Worm (Caenorhabditis elegans) whole organism, L1 larva: ENCODE measurements around the gene clec-32.
A peak's percentile ranks its signal among the peaks of the same experiment; 100 is the strongest.

ENCODE experiments used
- Y116A8C.19 ChIP-seq: sonication (generic microtip); optimal IDR thresholded peaks from 2 replicates; lab custom pipeline; 2016; ENCODE audit warnings: missing compliant biosample characterization, missing genetic modification characterization, borderline replicate concordance
- aha-1 ChIP-seq: fragments of 150-350 bp; optimal IDR thresholded peaks from 2 replicates; lab custom pipeline; 2014; ENCODE audit warnings: missing biosample characterization, missing genetic modification characterization
- ceh-8 ChIP-seq: fragments of 200-800 bp; sonication (Bioruptor generic); optimal IDR thresholded peaks from 2 replicates; lab custom pipeline; 2018; ENCODE audit warnings: mild to moderate bottlenecking, missing genetic modification characterization, moderate library complexity, missing compliant biosample characterization
- ceh-82 ChIP-seq, 3 experiments: fragments of 150-350 bp in 1 of 3; sonication (generic microtip) in 2 of 3; optimal IDR thresholded peaks; 2 replicates each; lab custom pipeline; 2014 to 2017; ENCODE audit warnings: missing biosample characterization in 3 of 3, missing genetic modification characterization in 3 of 3
- ces-1 ChIP-seq: fragments of 150-350 bp; optimal IDR thresholded peaks from 2 replicates; lab custom pipeline; 2014; ENCODE audit warnings: missing biosample characterization, missing genetic modification reagents, missing genetic modification characterization
- egl-13 ChIP-seq: sonication (generic microtip); optimal IDR thresholded peaks from 2 replicates; lab custom pipeline; 2016; ENCODE audit warnings: missing genotype, missing genetic modification reagents, missing genetic modification characterization, missing compliant biosample characterization
- fkh-10 ChIP-seq: sonication (generic microtip); optimal IDR thresholded peaks from 2 replicates; lab custom pipeline; 2017; ENCODE audit warnings: missing biosample characterization, missing genetic modification reagents, missing genetic modification characterization
- fkh-4 ChIP-seq: sonication (generic microtip); optimal IDR thresholded peaks from 2 replicates; lab custom pipeline; 2016; ENCODE audit warnings: missing compliant biosample characterization, missing genetic modification characterization, borderline replicate concordance
- fos-1 ChIP-seq: fragments of 150-350 bp; optimal IDR thresholded peaks from 2 replicates; lab custom pipeline; 2014; ENCODE audit warnings: missing biosample characterization, missing genetic modification characterization
- grh-1 ChIP-seq: fragments of 200-800 bp; sonication (Bioruptor generic); IDR thresholded peaks from 2 replicates; pipeline ENCODE4 v1.3.6; 2022; ENCODE audit warnings: missing genetic modification reagents, missing genetic modification characterization, missing compliant biosample characterization
- hlh-4 ChIP-seq: sonication (generic microtip); optimal IDR thresholded peaks from 2 replicates; lab custom pipeline; 2016; ENCODE audit warnings: mild to moderate bottlenecking, missing genetic modification characterization, missing compliant biosample characterization
- hpl-2 ChIP-seq: fragments of 150-350 bp; optimal IDR thresholded peaks from 2 replicates; lab custom pipeline; 2014; ENCODE audit warnings: missing biosample characterization, missing genetic modification reagents, missing genetic modification characterization
- irx-1 ChIP-seq: sonication (generic microtip); optimal IDR thresholded peaks from 2 replicates; lab custom pipeline; 2016; ENCODE audit warnings: missing genetic modification characterization, missing compliant biosample characterization
- isw-1 ChIP-seq: fragments of 200-800 bp; sonication (Bioruptor generic); IDR thresholded peaks from 2 replicates; pipeline ENCODE4 v1.3.6; 2022; ENCODE audit warnings: missing genetic modification characterization, missing compliant biosample characterization
- lin-13 ChIP-seq: fragments of 150-350 bp; optimal IDR thresholded peaks from 2 replicates; lab custom pipeline; 2014; ENCODE audit warnings: missing biosample characterization, missing genetic modification reagents, missing genetic modification characterization
- lin-35 ChIP-seq, 2 experiments: fragments of 150-350 bp; optimal IDR thresholded peaks; 2 replicates each; lab custom pipeline; 2014; ENCODE audit warnings: missing biosample characterization in 2 of 2, missing genetic modification characterization in 2 of 2, missing genetic modification reagents in 2 of 2
- mab-9 ChIP-seq: fragments of 200-800 bp; sonication (Bioruptor generic); IDR thresholded peaks from 2 replicates; pipeline ENCODE4 v1.3.6; 2022; ENCODE audit warnings: missing genetic modification reagents, missing genetic modification characterization, missing compliant biosample characterization
- mef-2 ChIP-seq: fragments of 150-350 bp; optimal IDR thresholded peaks from 2 replicates; lab custom pipeline; 2014; ENCODE audit warnings: missing biosample characterization, missing genetic modification characterization
- mep-1 ChIP-seq: fragments of 150-350 bp; optimal IDR thresholded peaks from 2 replicates; lab custom pipeline; 2014; ENCODE audit warnings: missing biosample characterization, missing genetic modification characterization
- nhr-20 ChIP-seq: sonication (generic microtip); optimal IDR thresholded peaks from 2 replicates; lab custom pipeline; 2016; ENCODE audit warnings: mild to moderate bottlenecking, missing genetic modification characterization, missing compliant biosample characterization
- nhr-71 ChIP-seq: sonication (generic microtip); optimal IDR thresholded peaks from 2 replicates; lab custom pipeline; 2016; ENCODE audit warnings: mild to moderate bottlenecking, missing genetic modification characterization, moderate library complexity, missing compliant biosample characterization
- nhr-77 ChIP-seq: fragments of 150-350 bp; optimal IDR thresholded peaks from 2 replicates; lab custom pipeline; 2014; ENCODE audit warnings: missing biosample characterization, missing genetic modification characterization
- nhr-84 ChIP-seq: sonication (generic microtip); optimal IDR thresholded peaks from 2 replicates; lab custom pipeline; 2017; ENCODE audit warnings: missing biosample characterization, missing genetic modification characterization
- nhr-85 ChIP-seq: sonication (generic microtip); peaks from one replicate; lab custom pipeline; 2016; ENCODE audit warnings: missing genetic modification characterization, inconsistent platforms, missing compliant biosample characterization
- skn-1 ChIP-seq: fragments of 150-350 bp; optimal IDR thresholded peaks from 2 replicates; lab custom pipeline; 2014; ENCODE audit warnings: missing biosample characterization, missing genetic modification characterization
- sox-4 ChIP-seq: sonication (generic microtip); optimal IDR thresholded peaks from 2 replicates; lab custom pipeline; 2016; ENCODE audit warnings: missing genetic modification characterization, missing compliant biosample characterization
- swsn-7 ChIP-seq: sonication (generic microtip); optimal IDR thresholded peaks from 2 replicates; lab custom pipeline; 2016; ENCODE audit warnings: missing genetic modification characterization, missing compliant biosample characterization
- tlp-1 ChIP-seq: fragments of 150-350 bp; optimal IDR thresholded peaks from 2 replicates; lab custom pipeline; 2014; ENCODE audit warnings: missing biosample characterization, missing genetic modification characterization
- zag-1 ChIP-seq: fragments of 150-350 bp; optimal IDR thresholded peaks from 2 replicates; lab custom pipeline; 2014; ENCODE audit warnings: missing biosample characterization, missing genetic modification characterization
- zip-4 ChIP-seq: fragments of 200-800 bp; sonication (Bioruptor generic); optimal IDR thresholded peaks from 2 replicates; lab custom pipeline; 2018; ENCODE audit warnings: mild to moderate bottlenecking, missing genetic modification characterization, moderate library complexity, missing compliant biosample characterization

Gene clec-32

ce11 chrV:16902726-16903125 lies 41.1 kb upstream of the clec-32 start, which contains the start of gene srd-68:
Gene srd-68 (minus strand): TSS chrV:16902826.
- TF ChIP-seq nhr-85 (tag; lab: Kevin White, UChicago) (no peak), lin-13 (GFP tag; lab: Kevin White, UChicago) (no peak), nhr-77 (no peak), lin-35 (GFP tag; optimal IDR thresholded peaks at IDR 0.05; lab: Kevin White, UChicago) (no peak), aha-1 (tag; lab: Kevin White, UChicago) (no peak), zip-4 (no peak), sox-4 (tag; lab: Kevin White, UChicago) (no peak), nhr-71 (tag; lab: Kevin White, UChicago) (no peak), mep-1 (no peak)
- TF ChIP-seq, all 84 proteins: peak for 0

- TF ChIP-seq isw-1 (GFP tag; lab: Robert Waterston, UW) (no peak), ces-1 (no peak), irx-1 (tag; lab: Kevin White, UChicago) (no peak), hlh-4 (tag; lab: Kevin White, UChicago) (no peak), ceh-82 (tag; optimal IDR thresholded peaks at IDR 0.05; lab: Kevin White, UChicago) (no peak)
These were observed 37.7 kb upstream of the clec-32 start, which contains the start of gene fbxa-45 for ce11 chrV:16899355-16899754. Gene fbxa-45 (minus strand): TSS chrV:16899455.

ce11 chrV:16893440-16893839 lies 31.8 kb upstream of the clec-32 start, which contains the start of gene F09C6.15:
Gene F09C6.15 (plus strand): TSS chrV:16893740.
- TF ChIP-seq zag-1 (tag; lab: Kevin White, UChicago) (no peak), mef-2 (tag; lab: Kevin White, UChicago) (no peak)

- TF ChIP-seq mab-9 (GFP tag; lab: Robert Waterston, UW): no peak
- TF ChIP-seq nhr-84 (tag; lab: Kevin White, UChicago): no peak
- TF ChIP-seq ceh-82 (tag; optimal IDR thresholded peaks at IDR 0.05; lab: Kevin White, UChicago): no peak
These were observed 27.2 kb upstream of the clec-32 start, which contains the start of the genes ifas-2 and fbxa-44 for ce11 chrV:16888788-16889325. Gene ifas-2 (minus strand): TSS chrV:16888888. Gene fbxa-44 (plus strand): TSS chrV:16889275.

ce11 chrV:16884744-16885143 lies 23.1 kb upstream of the clec-32 start, which contains the start of gene F09C6.13:
Gene F09C6.13 (plus strand): TSS chrV:16885044.
- TF ChIP-seq grh-1 (GFP tag; lab: Robert Waterston, UW) (no peak), tlp-1 (tag; lab: Kevin White, UChicago) (no peak), lin-35 (GFP tag; optimal IDR thresholded peaks at IDR 0.05; lab: Kevin White, UChicago) (no peak), fkh-10 (no peak), swsn-7 (tag; lab: Kevin White, UChicago) (no peak), fkh-4 (tag; lab: Kevin White, UChicago) (no peak), skn-1 (tag; lab: Kevin White, UChicago) (no peak), Y116A8C.19 (tag; lab: Kevin White, UChicago) (no peak), egl-13 (no peak), ceh-8 (GFP tag; lab: Kevin White, UChicago) (no peak), hpl-2 (no peak)

- TF ChIP-seq aha-1 (tag; lab: Kevin White, UChicago): no peak
- peak; percentile 47 for TF ChIP-seq nhr-20 (tag; lab: Kevin White, UChicago)
- peak; percentile 8 for TF ChIP-seq nhr-77
- TF ChIP-seq fos-1 (tag; lab: Kevin White, UChicago): no peak
- TF ChIP-seq zag-1 (tag; lab: Kevin White, UChicago): no peak
These were observed 20.8 kb upstream of the clec-32 start, which contains the start of the genes F09C6.11 and F09C6.12 for ce11 chrV:16882260-16882918. Gene F09C6.11 (minus strand): TSS chrV:16882310. Gene F09C6.12 (plus strand): TSS chrV:16882868.
